Fruit fly (Drosophila melanogaster) whole organism, embryonic: ENCODE results near the gene IFT54.

Experiments
- CG12104 ChIP-seq: fragments of 200-800 bp; sonication (Bioruptor generic); optimal IDR thresholded peaks from 3 replicates; lab custom pipeline; 2016; ENCODE audit warnings: missing biosample characterization, missing genetic modification characterization
- CG15269 ChIP-seq: fragments of 200-800 bp; sonication (Bioruptor generic); optimal IDR thresholded peaks from 2 replicates; lab custom pipeline; 2018; ENCODE audit warnings: missing biosample characterization, mild to moderate bottlenecking, missing genetic modification characterization, moderate library complexity
- CG16779 ChIP-seq: fragments of 200-800 bp; sonication (Bioruptor generic); IDR thresholded peaks from 2 replicates; pipeline ENCODE4 v1.3.6; 2022; ENCODE audit warnings: missing biosample characterization, missing genetic modification characterization
- CG17568 ChIP-seq: fragments of 200-800 bp; sonication (Bioruptor generic); optimal IDR thresholded peaks from 2 replicates; lab custom pipeline; 2018; ENCODE audit warnings: missing biosample characterization, mild to moderate bottlenecking, missing genetic modification characterization, moderate library complexity
- PHDP ChIP-seq: fragments of 200-800 bp; sonication (Bioruptor generic); optimal IDR thresholded peaks from 3 replicates; lab custom pipeline; 2018; ENCODE audit warnings: missing biosample characterization, mild to moderate bottlenecking, missing genetic modification characterization, moderate library complexity
- Rfx ChIP-seq: fragments of 200-800 bp; sonication (Bioruptor generic); IDR thresholded peaks from 2 replicates; pipeline ENCODE4 v1.3.6; 2022; ENCODE audit warnings: missing biosample characterization, missing genetic modification characterization
- br ChIP-seq: fragments of >200 bp; optimal IDR thresholded peaks from 2 replicates; lab custom pipeline; 2017
- ranshi ChIP-seq: fragments of 200-800 bp; sonication (Bioruptor generic); IDR thresholded peaks from 2 replicates; pipeline ENCODE4 v1.3.6; 2022; ENCODE audit warnings: missing biosample characterization, missing genetic modification characterization
- ssp ChIP-seq: fragments of 200-800 bp; sonication (Bioruptor generic); IDR thresholded peaks from 2 replicates; pipeline ENCODE4 v1.3.6; 2022; ENCODE audit warnings: missing biosample characterization, missing genetic modification characterization

dm6 chr3R:14353733-14354152 is 51.5 kb downstream of the IFT54 start:
- TF ChIP-seq CG15269 (tag; lab: Kevin White, UChicago) (peak; percentile 67), br (lab: Kevin White, UChicago) (no peak), CG16779 (GFP tag; lab: Robert Waterston, UW) (no peak), PHDP (tag; lab: Kevin White, UChicago) (peak; percentile 77), CG17568 (GFP tag; lab: Kevin White, UChicago) (no peak), Rfx (GFP tag; lab: Robert Waterston, UW) (peak; percentile 67), ssp (GFP tag; lab: Robert Waterston, UW) (peak; percentile 37; the same call in 1 of the 2 replicates), CG12104 (GFP tag; lab: Kevin White, UChicago) (peak; percentile 65), ranshi (GFP tag; lab: Robert Waterston, UW) (peak; percentile 54)
